Worm (Caenorhabditis elegans) whole organism, L3 larva: ENCODE data around the gene ndub-8.
"Not testable (repeated sequence)": the region's sequence is repeated elsewhere in the genome, so short reads cannot be mapped to it uniquely, and the experiment has no call there.

Experiments
- lsy-12 ChIP-seq: sonication (generic microtip); optimal IDR thresholded peaks from 2 replicates; lab custom pipeline; 2016; ENCODE audit warnings: mild to moderate bottlenecking, missing genetic modification characterization, missing compliant biosample characterization
- skn-1 ChIP-seq: fragments of 150-350 bp; optimal IDR thresholded peaks from 2 replicates; lab custom pipeline; 2014; ENCODE audit warnings: missing biosample characterization, missing genetic modification characterization
- zag-1 ChIP-seq: fragments of 150-350 bp; optimal IDR thresholded peaks from 2 replicates; lab custom pipeline; 2014; ENCODE audit warnings: missing biosample characterization, missing genetic modification characterization

ce11 chrII:13829123-13829996 is 43.3 kb upstream of the ndub-8 start:
- TF ChIP-seq lsy-12, skn-1, zag-1 (tag; lab: Kevin White, UChicago): not testable (repeated sequence)
